Fruit fly (Drosophila melanogaster): ENCODE data around the gene dpr16.

The dpr16 gene

DNA sequence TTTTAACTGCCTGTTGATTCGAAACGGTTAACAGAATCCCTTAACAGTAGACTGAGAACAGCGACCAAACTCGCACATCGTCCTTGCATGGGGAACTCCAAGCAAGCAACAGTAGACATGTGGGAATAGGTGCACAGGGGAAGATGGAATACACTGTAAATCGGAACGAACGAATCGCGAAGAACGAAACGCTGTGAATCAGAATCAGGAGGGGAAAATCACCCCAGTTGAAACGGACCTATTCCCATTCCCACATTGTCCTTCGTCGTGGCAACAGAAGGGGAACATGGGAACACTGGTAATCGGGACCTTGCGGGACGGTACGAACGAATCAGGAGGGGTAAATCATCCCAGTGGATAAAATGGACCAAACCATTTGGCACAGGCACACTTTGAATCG is at the start of gene dpr16:
Gene dpr16 (plus strand): TSS at position 386 of the 400 bp plus-strand sequence.
- TF ChIP-seq hkb (optimal IDR thresholded peaks at IDR 0.05), result peak; percentile 67
- TF ChIP-seq hkb (GFP tag; IDR thresholded peaks at IDR 0.05), result no peak
- TF ChIP-seq Nf-YB (GFP tag; optimal IDR thresholded peaks at IDR 0.05), result peak; percentile 68
- peak; percentile 49 for TF ChIP-seq CG13894 (tag; optimal IDR thresholded peaks at IDR 0.05)
- no peak for TF ChIP-seq BEAF-32 (GFP tag; optimal IDR thresholded peaks at IDR 0.05)
- TF ChIP-seq ewg (GFP tag; optimal IDR thresholded peaks at IDR 0.05), result peak; percentile 55
- TF ChIP-seq Deaf1 (tag; optimal IDR thresholded peaks at IDR 0.05), result peak; percentile 81
- TF ChIP-seq CG5180 (GFP tag; optimal IDR thresholded peaks at IDR 0.05), result peak; percentile 70
- no peak for TF ChIP-seq CG14014 (GFP tag; IDR thresholded peaks at IDR 0.05)
- no peak for TF ChIP-seq CG12071 (GFP tag; optimal IDR thresholded peaks at IDR 0.05)
- TF ChIP-seq zf30C (GFP tag; optimal IDR thresholded peaks at IDR 0.05), result peak; percentile 89
- TF ChIP-seq pfk (GFP tag; optimal IDR thresholded peaks at IDR 0.05), result peak; percentile 100
- peak; percentile 78 for TF ChIP-seq Nf-YC (tag; optimal IDR thresholded peaks at IDR 0.05)
- TF ChIP-seq Ets65A (GFP tag), result peak; percentile 65
- TF ChIP-seq scrt (GFP tag; optimal IDR thresholded peaks at IDR 0.05), result peak; percentile 86

DNA sequence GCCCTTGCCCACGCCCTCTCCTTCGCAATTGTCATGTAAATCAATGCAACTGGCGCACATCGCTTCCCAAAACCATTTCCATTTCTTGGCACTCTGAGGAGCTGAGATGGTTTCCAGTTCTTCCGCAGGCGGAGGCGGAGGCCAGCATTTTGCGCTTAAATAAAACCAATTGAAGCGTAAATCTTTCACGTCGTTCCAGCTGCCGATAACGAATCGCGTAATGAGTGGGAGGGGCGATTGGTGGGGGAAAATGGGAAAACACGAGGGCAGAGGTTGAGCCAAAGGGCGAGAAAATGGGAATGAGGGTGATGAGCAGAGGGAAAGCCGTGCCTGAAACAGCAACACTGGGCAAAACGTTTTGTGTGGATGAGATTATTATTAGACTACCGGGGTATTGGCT is 48.3 kb upstream of the dpr16 start:
- peak; percentile 38 for TF ChIP-seq Hey (tag; optimal IDR thresholded peaks at IDR 0.05)
- TF ChIP-seq abd-A (tag; optimal IDR thresholded peaks at IDR 0.05), result peak; percentile 95
- peak; percentile 9 for TF ChIP-seq Fer1 (GFP tag; optimal IDR thresholded peaks at IDR 0.05)
- no peak for TF ChIP-seq Pdp1 (GFP tag; optimal IDR thresholded peaks at IDR 0.05)
- no peak for TF ChIP-seq CG8290 (GFP tag; optimal IDR thresholded peaks at IDR 0.05)
- TF ChIP-seq CG8290 (tag; optimal IDR thresholded peaks at IDR 0.05), result no peak
- TF ChIP-seq chm (GFP tag; IDR thresholded peaks at IDR 0.05), result 0 out of 2 replicates have a peak, but pooled peaks have one; percentile 6
- 0 out of 3 replicates have a peak, but pooled peaks have one; percentile 12 for TF ChIP-seq ci (GFP tag; IDR thresholded peaks at IDR 0.05)
- TF ChIP-seq gsb-n (tag; optimal IDR thresholded peaks at IDR 0.05), result peak; percentile 79
- peak; percentile 63 for TF ChIP-seq gcm (GFP tag; optimal IDR thresholded peaks at IDR 0.05)
- no peak for TF ChIP-seq CG11723 (GFP tag; optimal IDR thresholded peaks at IDR 0.05)
- peak; percentile 17 for TF ChIP-seq twi (tag; optimal IDR thresholded peaks at IDR 0.05)
- 0 out of 3 replicates have a peak, but pooled peaks have one; percentile 19 for TF ChIP-seq H15 (GFP tag; IDR thresholded peaks at IDR 0.05)
- TF ChIP-seq pros (GFP tag; optimal IDR thresholded peaks at IDR 0.05), result peak; percentile 92
- TF ChIP-seq CG2199 (GFP tag; IDR thresholded peaks at IDR 0.05), result 0 out of 3 replicates have a peak, but pooled peaks have one; percentile 60
- no peak for TF ChIP-seq dimm (GFP tag; IDR thresholded peaks at IDR 0.05)
- TF ChIP-seq CG7987 (GFP tag; optimal IDR thresholded peaks at IDR 0.05), result no peak
- peak; percentile 66 for TF ChIP-seq crol (GFP tag; IDR thresholded peaks at IDR 0.05)
- no peak for TF ChIP-seq Abd-B (GFP tag; optimal IDR thresholded peaks at IDR 0.05)
- TF ChIP-seq CG15479 (GFP tag; optimal IDR thresholded peaks at IDR 0.05), result peak; percentile 63
- peak; percentile 37 for TF ChIP-seq grn (GFP tag; optimal IDR thresholded peaks at IDR 0.05)
- peak; percentile 18 for TF ChIP-seq ac (GFP tag; optimal IDR thresholded peaks at IDR 0.05)
- no peak for TF ChIP-seq CG7786 (GFP tag; optimal IDR thresholded peaks at IDR 0.05)

DNA sequence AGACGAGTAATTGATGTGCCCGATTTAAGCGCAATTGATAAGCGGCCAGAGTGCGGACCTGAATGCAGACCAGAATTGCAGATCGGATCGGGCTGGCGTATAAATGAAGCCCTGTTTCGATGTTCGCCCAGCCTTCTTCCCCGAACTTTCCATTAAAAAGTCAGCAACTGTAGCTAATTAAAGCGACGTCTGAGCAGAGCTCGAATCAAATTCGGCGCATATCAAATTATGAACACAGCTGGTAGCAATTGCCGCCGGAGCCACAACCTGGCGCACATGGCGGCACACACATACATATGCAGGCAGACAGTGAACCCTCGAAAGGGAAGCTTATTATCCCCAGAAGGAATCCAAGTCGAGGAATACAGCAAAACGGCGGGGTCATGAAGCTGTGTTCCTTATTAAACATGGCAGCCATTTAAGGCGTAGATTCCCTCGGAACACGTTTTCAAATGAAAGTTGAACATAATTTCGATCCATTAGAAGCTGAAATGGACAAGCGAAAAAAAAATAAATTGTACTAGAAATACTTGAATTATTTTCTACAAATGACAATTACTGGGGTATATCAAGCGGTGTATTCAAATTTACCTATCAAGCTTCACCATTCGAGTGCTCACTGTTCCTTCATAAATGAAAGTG is 47.2 kb upstream of the dpr16 start:
- TF ChIP-seq Sox100B (GFP tag; optimal IDR thresholded peaks at IDR 0.05), result peak; percentile 11
- peak; percentile 21 for TF ChIP-seq CG8924 (tag; optimal IDR thresholded peaks at IDR 0.05)
- peak; percentile 40 for TF ChIP-seq twi (tag; optimal IDR thresholded peaks at IDR 0.05)
- no peak for TF ChIP-seq BtbVII (GFP tag; optimal IDR thresholded peaks at IDR 0.05)
- peak; percentile 8 for TF ChIP-seq lilli (GFP tag; optimal IDR thresholded peaks at IDR 0.05)
- peak in 1 of 2 experiments; percentile 74 for TF ChIP-seq eve (GFP tag; optimal IDR thresholded peaks at IDR 0.05)
- TF ChIP-seq CG14050 (GFP tag; IDR thresholded peaks at IDR 0.05), result no peak
- TF ChIP-seq knrl (GFP tag; IDR thresholded peaks at IDR 0.05; ENCODE audit: partially characterized antibody), result no peak
- peak; percentile 39 for TF ChIP-seq CG2120 (GFP tag; optimal IDR thresholded peaks at IDR 0.05)
- TF ChIP-seq nmo (GFP tag; optimal IDR thresholded peaks at IDR 0.05), result peak; percentile 15
- TF ChIP-seq CG1603 (tag; optimal IDR thresholded peaks at IDR 0.05), result peak; percentile 10
- peak; percentile 8 to 28 for TF ChIP-seq chif (GFP tag; optimal IDR thresholded peaks at IDR 0.05)
- TF ChIP-seq gsb-n (tag; optimal IDR thresholded peaks at IDR 0.05), result peak; percentile 59

Measured in whole organism, embryonic.